Fruit fly (Drosophila melanogaster): Measurements from ENCODE around the gene Apc2.

Gene Apc2

dm6 chr3R:24186188-24186587, 22.4 kb downstream of the Apc2 start, which contains the start of gene mora:
Gene mora (plus strand): TSS chr3R:24186359.
- TF ChIP-seq Pif1A (GFP tag; optimal IDR thresholded peaks at IDR 0.05) (no peak), Snoo (tag; optimal IDR thresholded peaks at IDR 0.05) (no peak), rn (GFP tag; IDR thresholded peaks at IDR 0.05) (no peak), CG15710 (tag; optimal IDR thresholded peaks at IDR 0.05) (no peak), D1 (tag; optimal IDR thresholded peaks at IDR 0.05) (no peak), gl (tag; optimal IDR thresholded peaks at IDR 0.05) (no peak), CG4496 (GFP tag; IDR thresholded peaks at IDR 0.05) (no peak), EcR (GFP tag; optimal IDR thresholded peaks at IDR 0.05) (no peak), CG14655 (GFP tag; optimal IDR thresholded peaks at IDR 0.05) (no peak), CG8301 (tag; optimal IDR thresholded peaks at IDR 0.05) (no peak), CG34367 (tag; optimal IDR thresholded peaks at IDR 0.05) (no peak), CG17806 (tag; optimal IDR thresholded peaks at IDR 0.05) (no peak), CG32121 (GFP tag; IDR thresholded peaks at IDR 0.05) (no peak), CG9948 (tag; optimal IDR thresholded peaks at IDR 0.05) (no peak), CG8159 (tag; optimal IDR thresholded peaks at IDR 0.05) (no peak), Pif1B (GFP tag; optimal IDR thresholded peaks at IDR 0.05) (no peak)

DNA sequence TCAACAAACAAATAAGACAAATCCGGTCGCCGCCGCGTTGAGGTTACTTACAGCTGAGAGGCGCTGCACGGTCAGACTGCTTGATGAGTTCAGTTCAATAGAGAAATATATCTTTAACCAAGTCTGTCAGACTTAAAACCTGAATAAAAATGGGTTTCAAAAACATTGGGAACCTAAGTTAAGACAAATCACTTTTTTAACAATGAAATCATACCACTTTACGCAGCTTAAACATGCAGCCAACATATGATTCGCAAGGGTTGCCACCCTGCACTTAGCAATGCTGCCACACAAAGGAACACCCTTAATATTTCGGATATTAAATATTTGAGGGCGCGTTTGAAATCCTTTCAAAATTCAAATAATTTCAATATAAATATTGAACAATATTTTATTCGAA, 24.9 kb downstream of the Apc2 start, which contains the start of gene CG5515:
TSS of gene CG5515 (minus strand) at position 278 of the 400 bp plus-strand sequence.
- TF ChIP-seq CG8159 (tag; optimal IDR thresholded peaks at IDR 0.05) (no peak), D1 (tag; optimal IDR thresholded peaks at IDR 0.05) (no peak), CG4496 (GFP tag; IDR thresholded peaks at IDR 0.05) (peak; percentile 61; the same call in 2 of the 3 replicates), CG34367 (tag; optimal IDR thresholded peaks at IDR 0.05) (peak; percentile 26), Pif1B (GFP tag; optimal IDR thresholded peaks at IDR 0.05) (peak; percentile 33), CG17806 (tag; optimal IDR thresholded peaks at IDR 0.05) (peak; percentile 18), CG8301 (tag; optimal IDR thresholded peaks at IDR 0.05) (peak; percentile 38), CG12605 (GFP tag; IDR thresholded peaks at IDR 0.05) (no peak), CG10348 (GFP tag; IDR thresholded peaks at IDR 0.05) (no peak), fd96Ca (GFP tag; IDR thresholded peaks at IDR 0.05) (peak; percentile 91), CG13204 (GFP tag; optimal IDR thresholded peaks at IDR 0.05) (no peak), CG14655 (GFP tag; optimal IDR thresholded peaks at IDR 0.05) (no peak), Ets98B (GFP tag; IDR thresholded peaks at IDR 0.05) (peak; percentile 81), CG32121 (GFP tag; IDR thresholded peaks at IDR 0.05) (peak; percentile 77), CG15710 (tag; optimal IDR thresholded peaks at IDR 0.05) (peak; percentile 57), EcR (GFP tag; optimal IDR thresholded peaks at IDR 0.05) (no peak)

dm6 chr3R:24193373-24193879, 29.7 kb downstream of the Apc2 start, which contains the start of the genes SMC6 and CG6204:
Gene SMC6 (minus strand): TSS chr3R:24193423.
Gene CG6204 (plus strand): TSS chr3R:24193832.
- TF ChIP-seq EcR (GFP tag; optimal IDR thresholded peaks at IDR 0.05) (no peak), CG32121 (GFP tag; IDR thresholded peaks at IDR 0.05) (peak; percentile 94), CG34367 (tag; optimal IDR thresholded peaks at IDR 0.05) (peak; percentile 94), CG9948 (tag; optimal IDR thresholded peaks at IDR 0.05) (peak; percentile 97), CG12605 (GFP tag; IDR thresholded peaks at IDR 0.05) (peak; percentile 90), CG17806 (tag; optimal IDR thresholded peaks at IDR 0.05) (peak; percentile 96), CG13204 (GFP tag; optimal IDR thresholded peaks at IDR 0.05) (no peak), CG15710 (tag; optimal IDR thresholded peaks at IDR 0.05) (peak; percentile 96), CG8159 (tag; optimal IDR thresholded peaks at IDR 0.05) (peak; percentile 97), Pif1A (GFP tag; optimal IDR thresholded peaks at IDR 0.05) (no peak), Ets98B (GFP tag; IDR thresholded peaks at IDR 0.05) (peak; percentile 93), CG8301 (tag; optimal IDR thresholded peaks at IDR 0.05) (peak; percentile 95), fd96Ca (GFP tag; IDR thresholded peaks at IDR 0.05) (peak; percentile 54; the same call in 2 of the 3 replicates), rn (GFP tag; IDR thresholded peaks at IDR 0.05) (peak; percentile 83), D1 (tag; optimal IDR thresholded peaks at IDR 0.05) (no peak), CG10348 (GFP tag; IDR thresholded peaks at IDR 0.05) (peak; percentile 90), gl (tag; optimal IDR thresholded peaks at IDR 0.05) (peak; percentile 90), CG14655 (GFP tag; optimal IDR thresholded peaks at IDR 0.05) (no peak), Pif1B (GFP tag; optimal IDR thresholded peaks at IDR 0.05) (peak; percentile 88), Snoo (tag; optimal IDR thresholded peaks at IDR 0.05) (peak; percentile 94), CG4496 (GFP tag; IDR thresholded peaks at IDR 0.05) (peak; percentile 97)

DNA sequence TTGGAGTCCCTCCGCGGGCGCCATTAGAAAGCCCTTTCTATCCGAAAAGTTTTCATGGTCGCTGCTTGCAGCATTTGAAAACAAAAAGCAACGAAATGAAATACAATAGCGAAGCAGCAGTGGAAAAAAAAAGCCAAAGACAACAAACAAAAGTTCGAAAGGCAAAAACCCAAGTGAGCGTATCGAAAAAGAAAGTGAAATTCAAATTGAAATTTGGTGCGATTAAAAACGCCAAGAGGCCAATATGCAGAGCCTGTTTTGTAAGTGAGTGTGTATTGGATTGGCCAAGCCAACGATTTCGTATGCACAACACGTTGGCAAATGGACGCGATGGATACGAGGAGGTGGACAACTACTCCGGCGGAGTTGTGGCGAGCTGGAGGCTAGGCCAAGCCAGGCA, 39.0 kb downstream of the Apc2 start:
- no peak for TF ChIP-seq CG34367 (tag; optimal IDR thresholded peaks at IDR 0.05)
- TF ChIP-seq gl (tag; optimal IDR thresholded peaks at IDR 0.05) = no peak
- TF ChIP-seq CG32121 (GFP tag; IDR thresholded peaks at IDR 0.05) = no peak
- TF ChIP-seq CG8159 (tag; optimal IDR thresholded peaks at IDR 0.05) = no peak

dm6 chr3R:24203426-24203825, 39.7 kb downstream of the Apc2 start:
- TF ChIP-seq CG34367 (tag; optimal IDR thresholded peaks at IDR 0.05) = peak; percentile 61
- peak; percentile 88 for TF ChIP-seq fd96Ca (GFP tag; IDR thresholded peaks at IDR 0.05)
- peak; percentile 73 for TF ChIP-seq CG17806 (tag; optimal IDR thresholded peaks at IDR 0.05)
- no peak for TF ChIP-seq D1 (tag; optimal IDR thresholded peaks at IDR 0.05)
- peak; percentile 78 for TF ChIP-seq CG9948 (tag; optimal IDR thresholded peaks at IDR 0.05)
- peak; percentile 37 for TF ChIP-seq gl (tag; optimal IDR thresholded peaks at IDR 0.05)
- TF ChIP-seq Snoo (tag; optimal IDR thresholded peaks at IDR 0.05) = peak; percentile 80
- peak; percentile 44 for TF ChIP-seq CG12605 (GFP tag; IDR thresholded peaks at IDR 0.05)
- TF ChIP-seq CG8159 (tag; optimal IDR thresholded peaks at IDR 0.05) = peak; percentile 81
- TF ChIP-seq CG13204 (GFP tag; optimal IDR thresholded peaks at IDR 0.05) = peak; percentile 10
- TF ChIP-seq rn (GFP tag; IDR thresholded peaks at IDR 0.05) = 0 out of 2 replicates have a peak, but pooled peaks have one; percentile 18
- peak; percentile 76 for TF ChIP-seq Ets98B (GFP tag; IDR thresholded peaks at IDR 0.05)
- TF ChIP-seq CG14655 (GFP tag; optimal IDR thresholded peaks at IDR 0.05) = peak; percentile 87
- peak; percentile 83 for TF ChIP-seq CG4496 (GFP tag; IDR thresholded peaks at IDR 0.05)
- peak; percentile 83 for TF ChIP-seq Pif1A (GFP tag; optimal IDR thresholded peaks at IDR 0.05)
- TF ChIP-seq CG32121 (GFP tag; IDR thresholded peaks at IDR 0.05) = peak; percentile 84
- peak; percentile 13; the same call in 1 of the 2 replicates for TF ChIP-seq CG10348 (GFP tag; IDR thresholded peaks at IDR 0.05)
- peak; percentile 82 for TF ChIP-seq CG15710 (tag; optimal IDR thresholded peaks at IDR 0.05)
- TF ChIP-seq Pif1B (GFP tag; optimal IDR thresholded peaks at IDR 0.05) = peak; percentile 84
- TF ChIP-seq CG8301 (tag; optimal IDR thresholded peaks at IDR 0.05) = peak; percentile 84
- peak; percentile 46 for TF ChIP-seq EcR (GFP tag; optimal IDR thresholded peaks at IDR 0.05)
